Fruit fly (Drosophila melanogaster): ENCODE data around the gene CG13855.

CG13855 gene

DNA sequence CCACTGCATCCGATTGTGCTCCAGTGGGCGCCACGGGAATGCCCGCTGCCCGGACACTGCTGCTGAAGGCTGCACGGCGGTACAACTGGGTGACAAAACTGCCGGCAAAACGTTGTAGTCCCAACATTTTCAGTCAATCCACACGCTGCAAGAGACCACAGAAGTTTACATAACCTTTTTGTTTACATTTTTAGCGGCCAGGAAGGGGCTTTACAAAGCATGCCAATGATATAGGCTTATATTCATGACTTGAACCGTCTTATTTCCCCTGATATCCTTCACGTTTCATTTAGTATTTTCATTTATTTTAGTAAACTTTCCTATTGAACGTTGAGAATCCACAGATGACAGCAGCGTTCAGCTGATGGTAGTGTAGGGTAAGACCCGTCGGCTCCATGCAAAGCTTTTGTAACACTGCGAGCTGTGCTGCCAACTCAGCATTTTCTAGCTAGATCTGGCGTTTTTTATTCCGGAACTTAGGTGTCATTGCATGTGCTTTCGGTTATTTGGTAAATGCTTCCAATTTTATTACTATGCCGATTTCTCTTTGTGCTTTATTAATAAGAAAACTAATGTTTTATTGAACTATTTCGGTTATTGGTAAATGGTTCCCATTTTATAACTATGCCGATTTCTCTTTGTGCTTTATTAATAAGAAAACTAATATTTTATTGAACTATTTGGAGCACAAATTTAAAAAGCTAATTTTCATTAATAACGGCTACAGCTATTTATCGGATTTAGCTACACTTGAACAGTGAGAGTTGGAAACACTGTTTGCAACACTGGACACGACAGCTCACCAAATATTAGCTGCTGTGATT, 5.0 kb downstream of the CG13855 start, which contains the start of the genes CG13850 and lqfR (continued):
- TF ChIP-seq Med (GFP tag), result peak; percentile 96
- TF ChIP-seq MTF-1 (GFP tag; optimal IDR thresholded peaks at IDR 0.05; ENCODE audit: borderline replicate concordance), result no peak
- TF ChIP-seq croc (GFP tag; conservative IDR thresholded peaks at IDR 0.05), result peak; percentile 39; the same call in 1 of the 3 replicates
- no peak for TF ChIP-seq Trl (optimal IDR thresholded peaks at IDR 0.05)
- TF ChIP-seq Trl (GFP tag; optimal IDR thresholded peaks at IDR 0.05), result peak; percentile 83
- peak; percentile 88 for TF ChIP-seq CG12659 (GFP tag; optimal IDR thresholded peaks at IDR 0.05)
- TF ChIP-seq danr (GFP tag; IDR thresholded peaks at IDR 0.05), result no peak
- TF ChIP-seq CG10959 (GFP tag; IDR thresholded peaks at IDR 0.05), result no peak
- no peak for TF ChIP-seq ro (GFP tag; IDR thresholded peaks at IDR 0.05)
- peak; percentile 53 for TF ChIP-seq Nf-YB (GFP tag; optimal IDR thresholded peaks at IDR 0.05)
- peak; percentile 80 for TF ChIP-seq Hsf (GFP tag; optimal IDR thresholded peaks at IDR 0.05)
- peak; percentile 38 for TF ChIP-seq ATbp (GFP tag; optimal IDR thresholded peaks at IDR 0.05)
- TF ChIP-seq MESR4 (GFP tag; optimal IDR thresholded peaks at IDR 0.05), result peak; percentile 28
- peak; percentile 87 for TF ChIP-seq CG9932 (GFP tag; IDR thresholded peaks at IDR 0.05)
- no peak for TF ChIP-seq sima (GFP tag; optimal IDR thresholded peaks at IDR 0.05)
- no peak for TF ChIP-seq CG2678 (tag; optimal IDR thresholded peaks at IDR 0.05)
- TF ChIP-seq CG12942 (GFP tag; optimal IDR thresholded peaks at IDR 0.05), result peak; percentile 77
- peak; percentile 39 for TF ChIP-seq NK7.1 (GFP tag; optimal IDR thresholded peaks at IDR 0.05)
- no peak for TF ChIP-seq sens-2 (GFP tag; IDR thresholded peaks at IDR 0.05)
- peak; percentile 41; the same call in 1 of the 2 replicates for TF ChIP-seq CG32532 (GFP tag; IDR thresholded peaks at IDR 0.05)
- TF ChIP-seq Optix (GFP tag; IDR thresholded peaks at IDR 0.05), result no peak
- peak; percentile 40 for TF ChIP-seq CG4617 (GFP tag; optimal IDR thresholded peaks at IDR 0.05; ENCODE audit: borderline replicate concordance)
- TF ChIP-seq esg (GFP tag; conservative IDR thresholded peaks at IDR 0.05), result peak; percentile 53; the same call in 1 of the 2 replicates
- TF ChIP-seq CG6791 (GFP tag; IDR thresholded peaks at IDR 0.05; ENCODE audit: partially characterized antibody), result no peak
- no peak for TF ChIP-seq Poxn (GFP tag; IDR thresholded peaks at IDR 0.05)
- TF ChIP-seq Nf-YC (tag; optimal IDR thresholded peaks at IDR 0.05), result no peak
- TF ChIP-seq Sox102F (GFP tag; optimal IDR thresholded peaks at IDR 0.05), result no peak
- TF ChIP-seq CG12391 (tag; optimal IDR thresholded peaks at IDR 0.05), result peak; percentile 80
- no peak for TF ChIP-seq Dll (GFP tag; IDR thresholded peaks at IDR 0.05; ENCODE audit: partially characterized antibody)
- no peak for TF ChIP-seq CG11695 (GFP tag; IDR thresholded peaks at IDR 0.05)
- no peak for TF ChIP-seq CG5180 (GFP tag; optimal IDR thresholded peaks at IDR 0.05)
- peak; percentile 67 for TF ChIP-seq CG3281 (GFP tag; optimal IDR thresholded peaks at IDR 0.05)
- TF ChIP-seq CG6683 (GFP tag; optimal IDR thresholded peaks at IDR 0.05), result peak; percentile 45
- peak; percentile 60 for TF ChIP-seq CG12744 (GFP tag; optimal IDR thresholded peaks at IDR 0.05)
- peak; percentile 55 for TF ChIP-seq pzg (GFP tag; optimal IDR thresholded peaks at IDR 0.05)
- TF ChIP-seq CG1602 (GFP tag; optimal IDR thresholded peaks at IDR 0.05), result peak; percentile 78
- TF ChIP-seq fd64A (GFP tag; optimal IDR thresholded peaks at IDR 0.05), result no peak
- peak; percentile 75; the same call in 2 of the 3 replicates for TF ChIP-seq dysf (GFP tag; IDR thresholded peaks at IDR 0.05)
- TF ChIP-seq CG14667 (GFP tag; IDR thresholded peaks at IDR 0.05), result peak; percentile 25; the same call in 1 of the 2 replicates
- peak; percentile 87 for TF ChIP-seq nmo (GFP tag; optimal IDR thresholded peaks at IDR 0.05)
- peak; percentile 54 for TF ChIP-seq CG17359 (tag; optimal IDR thresholded peaks at IDR 0.05)
- TF ChIP-seq crp (GFP tag; optimal IDR thresholded peaks at IDR 0.05), result peak; percentile 21 to 84
- TF ChIP-seq bowl (GFP tag; IDR thresholded peaks at IDR 0.05), result no peak
- peak; percentile 67 for TF ChIP-seq HmgZ (tag; optimal IDR thresholded peaks at IDR 0.05)
- peak; percentile 33; the same call in 1 of the 2 replicates for TF ChIP-seq CG10366 (GFP tag; IDR thresholded peaks at IDR 0.05)
- peak; percentile 71 for TF ChIP-seq pb (GFP tag; optimal IDR thresholded peaks at IDR 0.05)
- no peak; the same call in 1 of the 2 replicates for TF ChIP-seq ranshi (GFP tag; IDR thresholded peaks at IDR 0.05)
- TF ChIP-seq CG4282 (GFP tag; optimal IDR thresholded peaks at IDR 0.05), result peak; percentile 51
- no peak for TF ChIP-seq sr (GFP tag; IDR thresholded peaks at IDR 0.05)
